Worm (Caenorhabditis elegans) whole organism, L3 larva: ENCODE data around the gene F09E10.6.

Experiments
- ceh-82 ChIP-seq: fragments of 150-350 bp; optimal IDR thresholded peaks from 2 replicates; lab custom pipeline; 2014; ENCODE audit warnings: missing biosample characterization, missing genetic modification characterization
- ceh-9 ChIP-seq: sonication (generic microtip); optimal IDR thresholded peaks from 2 replicates; lab custom pipeline; 2018; ENCODE audit warnings: missing biosample characterization, missing genetic modification characterization
- eor-1 ChIP-seq, 2 experiments: fragments of 150-350 bp; optimal IDR thresholded peaks; 2 replicates each; lab custom pipeline; 2014 to 2018; ENCODE audit warnings: missing biosample characterization in 2 of 2, missing genetic modification characterization in 2 of 2
- sea-2 ChIP-seq: fragments of 150-350 bp; sonication (generic microtip); optimal IDR thresholded peaks from 4 replicates; lab custom pipeline; 2014; ENCODE audit warnings: missing biosample characterization, missing genetic modification reagents, missing genetic modification characterization
- tbx-2 ChIP-seq: sonication (generic microtip); optimal IDR thresholded peaks from 2 replicates; lab custom pipeline; 2016; ENCODE audit warnings: mild to moderate bottlenecking, missing genetic modification characterization, missing compliant biosample characterization
- unc-39 ChIP-seq: sonication (generic microtip); optimal IDR thresholded peaks from 4 replicates; lab custom pipeline; 2017; ENCODE audit warnings: missing biosample characterization, missing genetic modification characterization
- zag-1 ChIP-seq: fragments of 150-350 bp; optimal IDR thresholded peaks from 2 replicates; lab custom pipeline; 2014; ENCODE audit warnings: missing biosample characterization, missing genetic modification characterization

ce11 chrX:1451240-1451639 lies 46.2 kb downstream of the F09E10.6 start:
- TF ChIP-seq unc-39 (tag; lab: Kevin White, UChicago) (no peak), ceh-82 (tag; lab: Kevin White, UChicago) (no peak), ceh-9 (tag; lab: Kevin White, UChicago) (no peak), sea-2 (GFP tag; lab: Kevin White, UChicago) (no peak), tbx-2 (no peak), zag-1 (tag; lab: Kevin White, UChicago) (no peak), eor-1 (tag; optimal IDR thresholded peaks at IDR 0.05; lab: Kevin White, UChicago) (no peak)
